Worm (Caenorhabditis elegans) whole organism, L3 larva: ENCODE results near the gene Y38E10A.9.

Source experiments
- fkh-10 ChIP-seq: sonication (generic microtip); optimal IDR thresholded peaks from 2 replicates; lab custom pipeline; 2017; ENCODE audit warnings: missing biosample characterization, missing genetic modification reagents, missing genetic modification characterization
- nhr-28 ChIP-seq: fragments of 150-350 bp; optimal IDR thresholded peaks from 2 replicates; lab custom pipeline; 2014; ENCODE audit warnings: missing biosample characterization, missing genetic modification characterization
- tbx-2 ChIP-seq: sonication (generic microtip); optimal IDR thresholded peaks from 2 replicates; lab custom pipeline; 2016; ENCODE audit warnings: mild to moderate bottlenecking, missing genetic modification characterization, missing compliant biosample characterization
- ztf-11 ChIP-seq: fragments of 150-350 bp; optimal IDR thresholded peaks from 2 replicates; lab custom pipeline; 2014; ENCODE audit warnings: missing biosample characterization, missing genetic modification characterization

ce11 chrII:12572760-12573159 lies 36.0 kb upstream of the Y38E10A.9 start, which contains the start of gene Y38E10A.35:
- TF ChIP-seq fkh-10 (GFP tag; lab: Kevin White, UChicago) (no peak), ztf-11 (tag; lab: Kevin White, UChicago) (no peak), nhr-28 (tag; lab: Kevin White, UChicago) (no peak), tbx-2 (no peak)
